Worm (Caenorhabditis elegans) whole organism, young adult: ENCODE data around the gene C34C12.9.

Source experiments
- B0336.3 ChIP-seq: fragments of 200-800 bp; sonication (Bioruptor generic); IDR thresholded peaks from 2 replicates; pipeline ENCODE4 v1.3.6; 2022; ENCODE audit warnings: missing genetic modification characterization, missing compliant biosample characterization
- C17E4.6 ChIP-seq: fragments of 200-800 bp; sonication (Bioruptor generic); IDR thresholded peaks from 2 replicates; pipeline ENCODE4 v1.3.6; 2022; ENCODE audit warnings: missing genetic modification reagents, missing genetic modification characterization, missing compliant biosample characterization
- F33H1.4 ChIP-seq: fragments of 200-800 bp; sonication (Bioruptor generic); IDR thresholded peaks from 2 replicates; pipeline ENCODE4 v1.3.6; 2022; ENCODE audit warnings: missing genetic modification reagents, missing genetic modification characterization, missing compliant biosample characterization
- F37B4.10 ChIP-seq: fragments of 200-800 bp; sonication (Bioruptor generic); IDR thresholded peaks from 2 replicates; pipeline ENCODE4 v1.3.6; 2022; ENCODE audit warnings: missing genetic modification characterization, missing compliant biosample characterization
- F49E8.2 ChIP-seq: sonication (generic microtip); optimal IDR thresholded peaks from 3 replicates; lab custom pipeline; 2017; ENCODE audit warnings: missing genetic modification characterization, mild to moderate bottlenecking, missing compliant biosample characterization, antibody characterized with exemption, moderate library complexity; ENCODE audit not compliant: insufficient read depth
- F52B5.7 ChIP-seq: sonication (generic microtip); optimal IDR thresholded peaks from 2 replicates; lab custom pipeline; 2016; ENCODE audit warnings: mild to moderate bottlenecking, missing genetic modification characterization, missing compliant biosample characterization
- F57A8.1 ChIP-seq: fragments of 200-800 bp; sonication (Bioruptor generic); optimal IDR thresholded peaks from 2 replicates; lab custom pipeline; 2018; ENCODE audit warnings: mild to moderate bottlenecking, missing genetic modification characterization, moderate library complexity, missing compliant biosample characterization
- K11D2.4 ChIP-seq: fragments of 200-800 bp; sonication (Bioruptor generic); IDR thresholded peaks from 2 replicates; pipeline ENCODE4 v1.3.6; 2022; ENCODE audit warnings: missing genetic modification reagents, missing genetic modification characterization, missing compliant biosample characterization
- K12H6.12 ChIP-seq: fragments of 200-800 bp; sonication (Bioruptor generic); optimal IDR thresholded peaks from 2 replicates; lab custom pipeline; 2018; ENCODE audit warnings: mild to moderate bottlenecking, missing genetic modification characterization, missing compliant biosample characterization
- T07F8.4 ChIP-seq: sonication (generic microtip); optimal IDR thresholded peaks from 2 replicates; lab custom pipeline; 2016; ENCODE audit warnings: mild to moderate bottlenecking, missing genetic modification characterization, moderate library complexity, missing compliant biosample characterization
- T26A5.8 ChIP-seq: sonication (generic microtip); optimal IDR thresholded peaks from 2 replicates; lab custom pipeline; 2016; ENCODE audit warnings: missing genetic modification characterization, missing compliant biosample characterization
- Y53F4B.3 ChIP-seq: fragments of 200-800 bp; sonication (Bioruptor generic); IDR thresholded peaks from 2 replicates; pipeline ENCODE4 v1.3.6; 2022; ENCODE audit warnings: missing genetic modification reagents, missing genetic modification characterization, missing compliant biosample characterization
- Y79H2A.3 ChIP-seq: fragments of 200-800 bp; sonication (Bioruptor generic); conservative IDR thresholded peaks from 2 replicates; pipeline ENCODE4 v1.3.6; 2022; ENCODE audit warnings: missing genetic modification reagents, missing genetic modification characterization, missing compliant biosample characterization
- ama-1 ChIP-seq, 3 experiments: fragments of 150-350 bp in 1 of 3; sonication (generic microtip) in 2 of 3; optimal IDR thresholded peaks; 2 replicates each; lab custom pipeline; 2014 to 2018; ENCODE audit warnings: missing biosample characterization in 2 of 3, missing genetic modification characterization in 2 of 3, missing genetic modification reagents in 2 of 3
- athp-1 ChIP-seq: sonication (generic microtip); optimal IDR thresholded peaks from 2 replicates; lab custom pipeline; 2017; ENCODE audit warnings: mild to moderate bottlenecking, missing genetic modification characterization, missing compliant biosample characterization
- attf-3 ChIP-seq: fragments of 200-800 bp; sonication (Bioruptor generic); conservative IDR thresholded peaks from 2 replicates; pipeline ENCODE4 v1.3.6; 2022; ENCODE audit warnings: missing genetic modification reagents, missing genetic modification characterization, missing compliant biosample characterization
- attf-5 ChIP-seq: fragments of 200-800 bp; sonication (Bioruptor generic); optimal IDR thresholded peaks from 2 replicates; lab custom pipeline; 2018; ENCODE audit warnings: mild to moderate bottlenecking, missing genetic modification characterization, missing compliant biosample characterization
- bed-2 ChIP-seq: fragments of 200-800 bp; sonication (Bioruptor generic); IDR thresholded peaks from 2 replicates; pipeline ENCODE4 v1.3.6; 2022; ENCODE audit warnings: missing genetic modification reagents, missing genetic modification characterization, missing compliant biosample characterization
- ceh-100 ChIP-seq: fragments of 200-800 bp; sonication (Bioruptor generic); IDR thresholded peaks from 2 replicates; pipeline ENCODE4 v1.3.6; 2022; ENCODE audit warnings: missing genetic modification reagents, missing genetic modification characterization, missing compliant biosample characterization
- ceh-27 ChIP-seq: fragments of 200-800 bp; sonication (Bioruptor generic); optimal IDR thresholded peaks from 2 replicates; lab custom pipeline; 2018; ENCODE audit warnings: mild to moderate bottlenecking, missing genetic modification characterization, moderate library complexity, missing compliant biosample characterization
- ceh-40 ChIP-seq: fragments of 200-800 bp; sonication (Bioruptor generic); IDR thresholded peaks from 2 replicates; pipeline ENCODE4 v1.3.6; 2022; ENCODE audit warnings: missing genetic modification characterization, missing compliant biosample characterization
- ceh-58 ChIP-seq: fragments of 200-800 bp; sonication (Bioruptor generic); IDR thresholded peaks from 2 replicates; pipeline ENCODE4 v1.3.6; 2022; ENCODE audit warnings: missing genetic modification characterization, missing compliant biosample characterization
- ceh-91 ChIP-seq: fragments of 200-800 bp; sonication (Bioruptor generic); IDR thresholded peaks from 2 replicates; pipeline ENCODE4 v1.3.6; 2022; ENCODE audit warnings: missing genetic modification reagents, missing genetic modification characterization, missing compliant biosample characterization
- dox-1 ChIP-seq: fragments of 200-800 bp; sonication (Bioruptor generic); IDR thresholded peaks from 2 replicates; pipeline ENCODE4 v1.3.6; 2022; ENCODE audit warnings: missing genetic modification reagents, missing genetic modification characterization, missing compliant biosample characterization
- egl-18 ChIP-seq: fragments of 200-800 bp; sonication (Bioruptor generic); IDR thresholded peaks from 2 replicates; pipeline ENCODE4 v1.3.6; 2022; ENCODE audit warnings: missing genetic modification reagents, missing genetic modification characterization, missing compliant biosample characterization
- egl-44 ChIP-seq: fragments of 200-800 bp; sonication (Bioruptor generic); IDR thresholded peaks from 2 replicates; pipeline ENCODE4 v1.3.6; 2022; ENCODE audit warnings: missing genetic modification reagents, missing genetic modification characterization, missing compliant biosample characterization
- egrh-3 ChIP-seq: fragments of 200-800 bp; sonication (Bioruptor generic); IDR thresholded peaks from 2 replicates; pipeline ENCODE4 v1.3.6; 2022; ENCODE audit warnings: missing genetic modification reagents, missing genetic modification characterization, missing compliant biosample characterization
- gei-17 ChIP-seq: fragments of 200-800 bp; sonication (Bioruptor generic); optimal IDR thresholded peaks from 2 replicates; lab custom pipeline; 2018; ENCODE audit warnings: mild to moderate bottlenecking, missing genetic modification characterization, missing compliant biosample characterization
- lag-1 ChIP-seq: fragments of 200-800 bp; sonication (Bioruptor generic); IDR thresholded peaks from 2 replicates; pipeline ENCODE4 v1.3.6; 2022; ENCODE audit warnings: missing genetic modification reagents, missing genetic modification characterization, missing compliant biosample characterization
- lin-40 ChIP-seq: sonication (generic microtip); optimal IDR thresholded peaks from 2 replicates; lab custom pipeline; 2016; ENCODE audit warnings: missing genetic modification characterization, mild to moderate bottlenecking, missing compliant biosample characterization, missing genotype, missing genetic modification reagents
- lin-54 ChIP-seq: fragments of 200-800 bp; sonication (Bioruptor generic); optimal IDR thresholded peaks from 2 replicates; lab custom pipeline; 2018; ENCODE audit warnings: mild to moderate bottlenecking, missing genetic modification characterization, missing compliant biosample characterization
- lir-1 ChIP-seq: fragments of 200-800 bp; sonication (Bioruptor generic); conservative IDR thresholded peaks from 2 replicates; pipeline ENCODE4 v1.3.6; 2022; ENCODE audit warnings: missing genetic modification reagents, missing genetic modification characterization, missing compliant biosample characterization
- lsl-1 ChIP-seq: fragments of 200-800 bp; sonication (Bioruptor generic); optimal IDR thresholded peaks from 2 replicates; lab custom pipeline; 2018; ENCODE audit warnings: mild to moderate bottlenecking, missing genetic modification characterization, moderate library complexity, missing compliant biosample characterization
- madf-10 ChIP-seq: sonication (generic microtip); optimal IDR thresholded peaks from 2 replicates; lab custom pipeline; 2016; ENCODE audit warnings: mild to moderate bottlenecking, missing genetic modification characterization, missing compliant biosample characterization
- madf-6 ChIP-seq: fragments of 200-800 bp; sonication (Bioruptor generic); IDR thresholded peaks from 2 replicates; pipeline ENCODE4 v1.3.6; 2022; ENCODE audit warnings: missing genetic modification reagents, missing genetic modification characterization, missing compliant biosample characterization
- nfya-1 ChIP-seq: sonication (generic microtip); optimal IDR thresholded peaks from 2 replicates; lab custom pipeline; 2017; ENCODE audit warnings: antibody characterized with exemption, missing compliant biosample characterization, missing genetic modification characterization, borderline replicate concordance; ENCODE audit not compliant: insufficient read depth
- nfyb-1 ChIP-seq: fragments of 200-800 bp; sonication (Bioruptor generic); IDR thresholded peaks from 2 replicates; pipeline ENCODE4 v1.3.6; 2022; ENCODE audit warnings: missing genetic modification reagents, missing genetic modification characterization, missing compliant biosample characterization
- rec-8 ChIP-seq, 2 experiments: sonication (generic microtip); optimal IDR thresholded peaks; 2 replicates each; lab custom pipeline; 2016; ENCODE audit warnings: mild to moderate bottlenecking in 2 of 2, missing genetic modification characterization in 2 of 2, missing genetic modification reagents in 2 of 2, missing genotype in 2 of 2, missing biosample characterization in 1 of 2, missing compliant biosample characterization in 1 of 2, moderate library complexity in 1 of 2
- repo-1 ChIP-seq: sonication (generic microtip); optimal IDR thresholded peaks from 2 replicates; lab custom pipeline; 2017; ENCODE audit warnings: mild to moderate bottlenecking, missing genetic modification characterization, missing compliant biosample characterization
- sdz-38 ChIP-seq: sonication (generic microtip); optimal IDR thresholded peaks from 2 replicates; lab custom pipeline; 2016; ENCODE audit warnings: missing genotype, missing genetic modification characterization, missing compliant biosample characterization
- snpc-1.1 ChIP-seq: sonication (generic microtip); optimal IDR thresholded peaks from 2 replicates; lab custom pipeline; 2017; ENCODE audit warnings: missing genetic modification characterization, mild to moderate bottlenecking, missing compliant biosample characterization, antibody characterized with exemption, moderate library complexity, missing genotype, missing genetic modification reagents; ENCODE audit not compliant: insufficient read depth
- snpc-3.4 ChIP-seq: sonication (generic microtip); optimal IDR thresholded peaks from 2 replicates; lab custom pipeline; 2017; ENCODE audit warnings: missing genetic modification characterization, mild to moderate bottlenecking, missing compliant biosample characterization, antibody characterized with exemption, moderate library complexity, missing genotype, missing genetic modification reagents
- snpc-4 ChIP-seq, 5 experiments: fragments of 150-350 bp in 1 of 5; sonication (generic microtip) in 4 of 5; optimal IDR thresholded peaks; 2 replicates each; lab custom pipeline; 2014 to 2018; ENCODE audit warnings: missing genetic modification characterization in 5 of 5, missing biosample characterization in 3 of 5, antibody characterized with exemption in 2 of 5, mild to moderate bottlenecking in 2 of 5, missing compliant biosample characterization in 2 of 5, missing genotype in 2 of 5, moderate library complexity in 2 of 5, missing genetic modification reagents in 1 of 5
- somi-1 ChIP-seq: fragments of 200-800 bp; sonication (Bioruptor generic); optimal IDR thresholded peaks from 2 replicates; lab custom pipeline; 2018; ENCODE audit warnings: mild to moderate bottlenecking, missing genetic modification characterization, missing compliant biosample characterization
- tbp1 ChIP-seq: fragments of 200-800 bp; sonication (Bioruptor generic); optimal IDR thresholded peaks from 2 replicates; lab custom pipeline; 2018; ENCODE audit warnings: mild to moderate bottlenecking, missing genetic modification characterization, missing compliant biosample characterization
- unc-62 ChIP-seq: fragments of 150-350 bp; optimal IDR thresholded peaks from 2 replicates; lab custom pipeline; 2014; ENCODE audit warnings: missing biosample characterization, missing genetic modification reagents, missing genetic modification characterization
- ztf-6 ChIP-seq: fragments of 200-800 bp; sonication (Bioruptor generic); IDR thresholded peaks from 2 replicates; pipeline ENCODE4 v1.3.6; 2022; ENCODE audit warnings: missing genetic modification reagents, missing genetic modification characterization, missing compliant biosample characterization

Gene C34C12.9

ce11 chrIII:3456226-3456625 is 19.1 kb downstream of the C34C12.9 start (continued):
- TF ChIP-seq egl-44 (GFP tag; lab: Robert Waterston, UW) (no peak), F37B4.10 (GFP tag; lab: Robert Waterston, UW) (peak; percentile 80; the same call in 1 of the 2 replicates), ceh-58 (GFP tag; lab: Robert Waterston, UW) (no peak), Y53F4B.3 (GFP tag; lab: Robert Waterston, UW) (no peak), dox-1 (GFP tag; lab: Robert Waterston, UW) (peak; percentile 94), gei-17 (GFP tag; lab: Kevin White, UChicago) (peak; percentile 78), C17E4.6 (GFP tag; lab: Robert Waterston, UW) (peak; percentile 84), unc-62 (peak; percentile 33), T07F8.4 (tag; lab: Kevin White, UChicago) (no peak), ztf-6 (GFP tag; lab: Robert Waterston, UW) (peak; percentile 33; the same call in 1 of the 2 replicates), snpc-4 (GFP tag; optimal IDR thresholded peaks at IDR 0.05; lab: Kevin White, UChicago) (peak; percentile 65), snpc-4 (tag; optimal IDR thresholded peaks at IDR 0.05; lab: Kevin White, UChicago) (peak; percentile 76 to 87 (median 85)), snpc-1.1 (tag; lab: Kevin White, UChicago) (peak; percentile 21), madf-6 (GFP tag; lab: Robert Waterston, UW) (peak; percentile 87), F33H1.4 (peak; percentile 90), F49E8.2 (tag; lab: Kevin White, UChicago) (peak; percentile 83), egl-18 (GFP tag; lab: Robert Waterston, UW) (peak; percentile 91), K11D2.4 (GFP tag; lab: Robert Waterston, UW) (peak; percentile 99), ceh-40 (GFP tag; lab: Robert Waterston, UW) (no peak), tbp1 (GFP tag; lab: Kevin White, UChicago) (peak; percentile 77), attf-3 (peak; percentile 83), repo-1 (tag; lab: Kevin White, UChicago) (peak; percentile 92), B0336.3 (GFP tag; lab: Robert Waterston, UW) (peak; percentile 96), egrh-3 (no peak), ceh-91 (GFP tag; lab: Robert Waterston, UW) (peak; percentile 93), rec-8 (tag; optimal IDR thresholded peaks at IDR 0.05; lab: Kevin White, UChicago) (no peak), lir-1 (GFP tag; lab: Robert Waterston, UW) (peak; percentile 98), somi-1 (GFP tag; lab: Kevin White, UChicago) (peak; percentile 96), F57A8.1 (no peak), sdz-38 (tag; lab: Kevin White, UChicago) (no peak), snpc-3.4 (tag; lab: Kevin White, UChicago) (peak; percentile 75), lag-1 (0 out of 2 replicates have a peak, but pooled peaks have one; percentile 18), ceh-27 (GFP tag; lab: Kevin White, UChicago) (peak; percentile 97), madf-10 (tag; lab: Kevin White, UChicago) (peak; percentile 89), lsl-1 (peak; percentile 91), ceh-100 (GFP tag; lab: Robert Waterston, UW) (peak; percentile 91), T26A5.8 (tag; lab: Kevin White, UChicago) (no peak), nfyb-1 (peak; percentile 98), lin-40 (peak; percentile 99), attf-5 (GFP tag; lab: Kevin White, UChicago) (peak; percentile 97), athp-1 (tag; lab: Kevin White, UChicago) (peak; percentile 93), F52B5.7 (tag; lab: Kevin White, UChicago) (peak; percentile 38), Y79H2A.3 (no peak), bed-2 (0 out of 2 replicates have a peak, but pooled peaks have one; percentile 52), nfya-1 (tag; lab: Kevin White, UChicago) (no peak), K12H6.12 (tag; lab: Kevin White, UChicago) (peak; percentile 94), lin-54 (peak; percentile 97), ama-1 (optimal IDR thresholded peaks at IDR 0.05; lab: Kevin White, UChicago) (peak; percentile 45), ama-1 (GFP tag; optimal IDR thresholded peaks at IDR 0.05; lab: Kevin White, UChicago) (no peak)
